Fruit fly (Drosophila melanogaster): ENCODE measurements around the gene CG2926.

The CG2926 gene

DNA sequence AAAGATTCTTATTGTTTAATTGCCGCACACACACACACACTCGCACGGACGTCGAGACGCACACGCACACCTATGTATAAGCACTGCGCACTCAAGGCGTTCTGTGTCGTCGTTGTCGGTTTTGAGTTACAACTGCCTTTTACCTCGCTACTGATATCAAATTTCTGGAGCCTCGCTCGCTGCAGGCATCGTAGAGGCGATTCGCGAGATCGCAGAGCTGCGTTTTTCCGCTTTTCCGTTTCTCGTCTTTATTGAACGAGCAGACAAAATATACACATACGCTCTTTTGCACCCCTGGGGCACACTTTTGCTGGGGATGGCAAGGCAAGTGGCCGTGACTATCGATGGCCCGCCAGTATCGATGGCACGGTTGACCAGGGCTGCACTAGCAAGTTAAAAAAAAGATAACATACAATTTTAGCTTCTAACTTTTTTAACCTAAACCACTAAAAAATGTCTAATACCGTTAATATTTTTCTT is 40.7 kb downstream of the CG2926 start, which contains the start of gene CG2519 (continued):
- TF ChIP-seq CG11247 (GFP tag; IDR thresholded peaks at IDR 0.05) (peak; percentile 64), sd (tag; optimal IDR thresholded peaks at IDR 0.05) (no peak), CG1024 (GFP tag; IDR thresholded peaks at IDR 0.05) (no peak; the same call in 1 of the 2 replicates), vfl (GFP tag; optimal IDR thresholded peaks at IDR 0.05) (peak; percentile 60), phol (tag; optimal IDR thresholded peaks at IDR 0.05) (peak; percentile 65), Taf1 (GFP tag; IDR thresholded peaks at IDR 0.05) (no peak), stc (GFP tag; IDR thresholded peaks at IDR 0.05) (peak; percentile 62; the same call in 1 of the 2 replicates), tna (GFP tag; IDR thresholded peaks at IDR 0.05; ENCODE audit: partially characterized antibody) (peak; percentile 90), CG17612 (GFP tag; IDR thresholded peaks at IDR 0.05) (0 out of 2 replicates have a peak, but pooled peaks have one; percentile 18), Fer1 (GFP tag; optimal IDR thresholded peaks at IDR 0.05) (peak; percentile 73), aop (GFP tag; IDR thresholded peaks at IDR 0.05) (peak; percentile 46; the same call in 1 of the 2 replicates), luna (GFP tag; optimal IDR thresholded peaks at IDR 0.05) (peak; percentile 43), CG4404 (GFP tag; IDR thresholded peaks at IDR 0.05) (no peak), CG10959 (GFP tag; IDR thresholded peaks at IDR 0.05) (peak; percentile 34; the same call in 1 of the 2 replicates), CG17912 (GFP tag; optimal IDR thresholded peaks at IDR 0.05) (peak; percentile 23), CG18262 (tag; optimal IDR thresholded peaks at IDR 0.05) (no peak), CG6689 (GFP tag; IDR thresholded peaks at IDR 0.05) (no peak), CG32772 (GFP tag; IDR thresholded peaks at IDR 0.05) (no peak; the same call in 1 of the 2 replicates), CG15073 (GFP tag; optimal IDR thresholded peaks at IDR 0.05) (no peak), Ets97D (GFP tag; optimal IDR thresholded peaks at IDR 0.05) (peak; percentile 77), Dek (tag; optimal IDR thresholded peaks at IDR 0.05) (no peak), Dp (GFP tag; optimal IDR thresholded peaks at IDR 0.05) (peak; percentile 58), tx (GFP tag; optimal IDR thresholded peaks at IDR 0.05) (peak; percentile 22), cg (GFP tag; optimal IDR thresholded peaks at IDR 0.05) (peak; percentile 98), BEAF-32 (GFP tag; optimal IDR thresholded peaks at IDR 0.05) (peak; percentile 94), Dll (GFP tag; IDR thresholded peaks at IDR 0.05; ENCODE audit: partially characterized antibody) (peak; percentile 89), Atf-2 (GFP tag; optimal IDR thresholded peaks at IDR 0.05) (peak; percentile 15), CG9437 (GFP tag; optimal IDR thresholded peaks at IDR 0.05) (no peak), pros (GFP tag; optimal IDR thresholded peaks at IDR 0.05) (peak; percentile 65), sc (optimal IDR thresholded peaks at IDR 0.05) (no peak), sc (GFP tag; optimal IDR thresholded peaks at IDR 0.05) (no peak), B-H2 (GFP tag; optimal IDR thresholded peaks at IDR 0.05) (peak; percentile 47), Bgb (GFP tag; IDR thresholded peaks at IDR 0.05; ENCODE audit: partially characterized antibody) (peak; percentile 96), Nf-YB (GFP tag; optimal IDR thresholded peaks at IDR 0.05) (no peak), Blimp-1 (GFP tag; optimal IDR thresholded peaks at IDR 0.05) (no peak), CG6683 (GFP tag; optimal IDR thresholded peaks at IDR 0.05) (peak; percentile 15), E2f1 (GFP tag; IDR thresholded peaks at IDR 0.05) (peak; percentile 42; the same call in 1 of the 2 replicates), pum (GFP tag; optimal IDR thresholded peaks at IDR 0.05) (peak; percentile 39), fd102C (GFP tag; optimal IDR thresholded peaks at IDR 0.05) (no peak), CG4282 (GFP tag; optimal IDR thresholded peaks at IDR 0.05) (peak; percentile 48), Fer2 (tag; optimal IDR thresholded peaks at IDR 0.05) (peak; percentile 27), vnd (GFP tag; IDR thresholded peaks at IDR 0.05; ENCODE audit: partially characterized antibody) (peak; percentile 88), E2f2 (GFP tag; IDR thresholded peaks at IDR 0.05) (peak; percentile 61), jigr1 (GFP tag; IDR thresholded peaks at IDR 0.05) (peak; percentile 52; the same call in 1 of the 3 replicates), Antp (GFP tag; optimal IDR thresholded peaks at IDR 0.05) (peak; percentile 58), Optix (GFP tag; IDR thresholded peaks at IDR 0.05) (0 out of 3 replicates have a peak, but pooled peaks have one; percentile 40), CG12744 (GFP tag; optimal IDR thresholded peaks at IDR 0.05) (no peak), Six4 (GFP tag; optimal IDR thresholded peaks at IDR 0.05) (peak; percentile 51), NfI (GFP tag; optimal IDR thresholded peaks at IDR 0.05) (no peak), CG6791 (GFP tag; IDR thresholded peaks at IDR 0.05; ENCODE audit: partially characterized antibody) (peak; percentile 97)
